Fruit fly (Drosophila melanogaster) whole organism, embryonic: ENCODE data around the gene att-ORFB.

ENCODE experiments used
- Abd-B ChIP-seq: fragments of 200-800 bp; sonication (Bioruptor generic); optimal IDR thresholded peaks from 2 replicates; lab custom pipeline; 2018; ENCODE audit warnings: missing biosample characterization, mild to moderate bottlenecking, missing genetic modification characterization, moderate library complexity
- BEAF-32 ChIP-seq: fragments of 200-800 bp; sonication (Bioruptor generic); optimal IDR thresholded peaks from 3 replicates; lab custom pipeline; 2017; ENCODE audit warnings: missing biosample characterization, missing genetic modification characterization, mild to moderate bottlenecking, moderate library complexity, missing genetic modification reagents
- CG11695 ChIP-seq: fragments of 200-800 bp; sonication (Bioruptor generic); IDR thresholded peaks from 3 replicates; pipeline ENCODE4 v1.3.6; 2022; ENCODE audit warnings: missing biosample characterization, missing genetic modification characterization
- CG12071 ChIP-seq: fragments of 200-800 bp; sonication (Bioruptor generic); optimal IDR thresholded peaks from 3 replicates; lab custom pipeline; 2018; ENCODE audit warnings: missing biosample characterization, mild to moderate bottlenecking, missing genetic modification characterization
- CG13287 ChIP-seq: fragments of 200-800 bp; sonication (Bioruptor generic); IDR thresholded peaks from 2 replicates; pipeline ENCODE4 v1.3.6; 2022; ENCODE audit warnings: missing biosample characterization, missing genetic modification characterization; ENCODE audit not compliant: partially characterized antibody
- CG15601 ChIP-seq: fragments of 200-800 bp; sonication (Bioruptor generic); optimal IDR thresholded peaks from 3 replicates; lab custom pipeline; 2019; ENCODE audit warnings: missing biosample characterization, mild to moderate bottlenecking, missing genetic modification characterization, moderate library complexity
- CG1603 ChIP-seq: fragments of 200-800 bp; sonication (Bioruptor generic); optimal IDR thresholded peaks from 2 replicates; lab custom pipeline; 2019; ENCODE audit warnings: missing biosample characterization, mild to moderate bottlenecking, missing genetic modification characterization, moderate library complexity
- CG16813 ChIP-seq: fragments of 200-800 bp; sonication (Bioruptor generic); IDR thresholded peaks from 3 replicates; pipeline ENCODE4 v1.3.6; 2022; ENCODE audit warnings: missing biosample characterization, missing genetic modification characterization; ENCODE audit not compliant: partially characterized antibody
- CG17829 ChIP-seq: fragments of 200-800 bp; optimal IDR thresholded peaks from 2 replicates; lab custom pipeline; 2019; ENCODE audit warnings: missing biosample characterization, mild to moderate bottlenecking, missing genetic modification characterization, moderate library complexity
- CG3065 ChIP-seq: fragments of 200-800 bp; sonication (Bioruptor generic); optimal IDR thresholded peaks from 2 replicates; lab custom pipeline; 2016; ENCODE audit warnings: missing biosample characterization, missing genetic modification characterization
- CG3995 ChIP-seq: fragments of 200-800 bp; sonication (Bioruptor generic); optimal IDR thresholded peaks from 3 replicates; lab custom pipeline; 2016; ENCODE audit warnings: missing biosample characterization, missing genetic modification characterization
- CG4328 ChIP-seq: fragments of 200-800 bp; sonication (Bioruptor generic); optimal IDR thresholded peaks from 3 replicates; lab custom pipeline; 2017; ENCODE audit warnings: missing biosample characterization, missing genetic modification reagents, missing genetic modification characterization
- CG4404 ChIP-seq: fragments of 200-800 bp; sonication (Bioruptor generic); IDR thresholded peaks from 2 replicates; pipeline ENCODE4 v1.3.6; 2022; ENCODE audit warnings: missing biosample characterization, missing genetic modification characterization
- CG6272 ChIP-seq: fragments of 200-800 bp; sonication (Bioruptor generic); IDR thresholded peaks from 2 replicates; pipeline ENCODE4 v1.3.6; 2022; ENCODE audit warnings: missing biosample characterization, missing genetic modification characterization
- CG6791 ChIP-seq: fragments of 200-800 bp; sonication (Bioruptor generic); IDR thresholded peaks from 3 replicates; pipeline ENCODE4 v1.3.6; 2022; ENCODE audit warnings: missing biosample characterization, missing genetic modification characterization; ENCODE audit not compliant: partially characterized antibody
- CG9437 ChIP-seq: fragments of 200-800 bp; sonication (Bioruptor generic); optimal IDR thresholded peaks from 2 replicates; lab custom pipeline; 2018; ENCODE audit warnings: missing biosample characterization, mild to moderate bottlenecking, missing genetic modification characterization
- Camta ChIP-seq: fragments of 200-800 bp; sonication (Bioruptor generic); optimal IDR thresholded peaks from 2 replicates; lab custom pipeline; 2016; ENCODE audit warnings: missing biosample characterization, missing genetic modification characterization
- D ChIP-seq, 2 experiments: fragments of 200-800 bp in 1 of 2; fragments of >200 bp in 1 of 2; sonication (Bioruptor generic) in 1 of 2; optimal IDR thresholded peaks; 2 replicates in 1 of 2; 3 replicates in 1 of 2; lab custom pipeline; 2017; ENCODE audit warnings: mild to moderate bottlenecking in 1 of 2, missing biosample characterization in 1 of 2, missing genetic modification characterization in 1 of 2, missing genetic modification reagents in 1 of 2
- Dad ChIP-seq: fragments of 200-800 bp; sonication (Bioruptor generic); optimal IDR thresholded peaks from 3 replicates; lab custom pipeline; 2016; ENCODE audit warnings: missing biosample characterization, missing genetic modification characterization
- Dp ChIP-seq: fragments of 200-800 bp; sonication (Bioruptor generic); optimal IDR thresholded peaks from 2 replicates; lab custom pipeline; 2018; ENCODE audit warnings: missing biosample characterization, mild to moderate bottlenecking, missing genetic modification characterization, moderate library complexity
- Hr39 ChIP-seq: fragments of >200 bp; optimal IDR thresholded peaks from 2 replicates; lab custom pipeline; 2017
- Lhr ChIP-seq: fragments of 200-800 bp; sonication (Bioruptor generic); optimal IDR thresholded peaks from 3 replicates; lab custom pipeline; 2017; ENCODE audit warnings: mild to moderate bottlenecking, missing biosample characterization, missing genetic modification reagents, missing genetic modification characterization
- MBD-R2 ChIP-seq: fragments of 200-800 bp; sonication (Bioruptor generic); IDR thresholded peaks from 2 replicates; pipeline ENCODE4 v1.3.6; 2022; ENCODE audit warnings: missing biosample characterization, missing genetic modification characterization
- Pdp1 ChIP-seq, 2 experiments: fragments of 200-800 bp; sonication (Bioruptor generic); optimal IDR thresholded peaks; 3 replicates each; lab custom pipeline; 2016; ENCODE audit warnings: missing biosample characterization in 2 of 2, missing genetic modification characterization in 2 of 2, mild to moderate bottlenecking in 1 of 2, moderate library complexity in 1 of 2
- Sin3A ChIP-seq: fragments of >200 bp; optimal IDR thresholded peaks from 2 replicates; lab custom pipeline; 2018
- Sry-δ ChIP-seq: fragments of 200-800 bp; sonication (Bioruptor generic); optimal IDR thresholded peaks from 2 replicates; lab custom pipeline; 2016; ENCODE audit warnings: missing biosample characterization, missing genetic modification characterization
- Ssrp ChIP-seq: fragments of 200-800 bp; sonication (Bioruptor generic); optimal IDR thresholded peaks from 2 replicates; lab custom pipeline; 2018; ENCODE audit warnings: missing biosample characterization, mild to moderate bottlenecking, missing genetic modification characterization, moderate library complexity
- Stat92E ChIP-seq, 3 experiments: fragments of >200 bp in 2 of 3; fragments of 200-800 bp in 1 of 3; sonication (Bioruptor generic) in 1 of 3; optimal IDR thresholded peaks; 2 replicates each; lab custom pipeline; 2017 to 2019; ENCODE audit warnings: missing biosample characterization in 3 of 3, missing genetic modification characterization in 3 of 3, mild to moderate bottlenecking in 1 of 3, moderate library complexity in 1 of 3
- YL-1 ChIP-seq: fragments of 200-800 bp; sonication (Bioruptor generic); optimal IDR thresholded peaks from 3 replicates; lab custom pipeline; 2017; ENCODE audit warnings: missing biosample characterization, mild to moderate bottlenecking, missing genetic modification characterization
- amos ChIP-seq: fragments of 200-800 bp; sonication (Bioruptor generic); IDR thresholded peaks from 2 replicates; pipeline ENCODE4 v1.3.6; 2022; ENCODE audit warnings: missing biosample characterization, missing genetic modification characterization; ENCODE audit not compliant: partially characterized antibody
- bbx ChIP-seq: fragments of 200-800 bp; sonication (Bioruptor generic); IDR thresholded peaks from 2 replicates; pipeline ENCODE4 v1.3.6; 2022; ENCODE audit warnings: missing biosample characterization, missing genetic modification characterization; ENCODE audit not compliant: partially characterized antibody
- ci ChIP-seq: fragments of 200-800 bp; sonication (Bioruptor generic); IDR thresholded peaks from 3 replicates; pipeline ENCODE4 v1.3.6; 2022; ENCODE audit warnings: missing biosample characterization, missing genetic modification characterization
- crol ChIP-seq: fragments of 200-800 bp; sonication (Bioruptor generic); IDR thresholded peaks from 2 replicates; pipeline ENCODE4 v1.3.6; 2022; ENCODE audit warnings: missing biosample characterization, missing genetic modification characterization
- cwo ChIP-seq: fragments of 200-800 bp; sonication (Bioruptor generic); optimal IDR thresholded peaks from 3 replicates; lab custom pipeline; 2017; ENCODE audit warnings: missing biosample characterization, missing genetic modification characterization, mild to moderate bottlenecking, moderate library complexity, missing genetic modification reagents
- dm ChIP-seq: fragments of 200-800 bp; sonication (Bioruptor generic); optimal IDR thresholded peaks from 3 replicates; lab custom pipeline; 2016; ENCODE audit warnings: missing biosample characterization, missing genetic modification characterization
- eyg ChIP-seq: fragments of 200-800 bp; sonication (Bioruptor generic); optimal IDR thresholded peaks from 3 replicates; lab custom pipeline; 2016; ENCODE audit warnings: missing biosample characterization, missing genetic modification characterization
- ftz-f1 ChIP-seq: fragments of 200-800 bp; sonication (Bioruptor generic); optimal IDR thresholded peaks from 2 replicates; lab custom pipeline; 2016; ENCODE audit warnings: missing biosample characterization, missing genetic modification characterization
- gfzf ChIP-seq: fragments of 200-800 bp; sonication (Bioruptor generic); optimal IDR thresholded peaks from 2 replicates; lab custom pipeline; 2016; ENCODE audit warnings: missing biosample characterization, mild to moderate bottlenecking, missing genetic modification characterization, moderate library complexity
- grau ChIP-seq: fragments of 200-800 bp; optimal IDR thresholded peaks from 3 replicates; lab custom pipeline; 2019; ENCODE audit warnings: missing biosample characterization, mild to moderate bottlenecking, missing genetic modification characterization, moderate library complexity
- nmo ChIP-seq: fragments of 200-800 bp; sonication (Bioruptor generic); optimal IDR thresholded peaks from 2 replicates; lab custom pipeline; 2018; ENCODE audit warnings: missing biosample characterization, mild to moderate bottlenecking, missing genetic modification characterization, moderate library complexity
- pb ChIP-seq: fragments of 200-800 bp; sonication (Bioruptor generic); optimal IDR thresholded peaks from 3 replicates; lab custom pipeline; 2016; ENCODE audit warnings: missing biosample characterization, missing genetic modification characterization
- phol ChIP-seq: fragments of 200-800 bp; sonication (Bioruptor generic); optimal IDR thresholded peaks from 3 replicates; lab custom pipeline; 2018; ENCODE audit warnings: missing biosample characterization, mild to moderate bottlenecking, missing genetic modification characterization, moderate library complexity
- pzg ChIP-seq: fragments of 200-800 bp; sonication (Bioruptor generic); optimal IDR thresholded peaks from 3 replicates; lab custom pipeline; 2018; ENCODE audit warnings: missing biosample characterization, mild to moderate bottlenecking, missing genetic modification characterization, moderate library complexity
- repo ChIP-seq: fragments of 200-800 bp; sonication (Bioruptor generic); optimal IDR thresholded peaks from 2 replicates; lab custom pipeline; 2016; ENCODE audit warnings: missing biosample characterization, missing genetic modification characterization
- sens ChIP-seq: fragments of 200-800 bp; sonication (Bioruptor generic); peaks from one replicate; lab custom pipeline; 2016; ENCODE audit warnings: missing biosample characterization, missing genetic modification characterization
- shn ChIP-seq: fragments of 200-800 bp; sonication (Bioruptor generic); optimal IDR thresholded peaks from 3 replicates; lab custom pipeline; 2016; ENCODE audit warnings: missing biosample characterization, missing genetic modification characterization
- stc ChIP-seq: fragments of 200-800 bp; sonication (Bioruptor generic); IDR thresholded peaks from 2 replicates; pipeline ENCODE4 v1.3.6; 2022; ENCODE audit warnings: missing biosample characterization, missing genetic modification characterization
- trem ChIP-seq: fragments of 200-800 bp; optimal IDR thresholded peaks from 3 replicates; lab custom pipeline; 2019; ENCODE audit warnings: missing biosample characterization, mild to moderate bottlenecking, missing genetic modification characterization, moderate library complexity
- twi ChIP-seq: fragments of 200-800 bp; optimal IDR thresholded peaks from 2 replicates; lab custom pipeline; 2019; ENCODE audit warnings: missing biosample characterization, mild to moderate bottlenecking, missing genetic modification characterization, moderate library complexity
- vvl ChIP-seq: fragments of 200-800 bp; sonication (Bioruptor generic); IDR thresholded peaks from 2 replicates; pipeline ENCODE4 v1.3.6; 2022; ENCODE audit warnings: missing biosample characterization, missing genetic modification characterization

Gene att-ORFB

dm6 chr3R:20576789-20577188, 22.6 kb upstream of the att-ORFB start, which contains the start of the genes TFAM and CG5412 (continued):
- TF ChIP-seq eyg, result no peak
- TF ChIP-seq crol, result 0 out of 2 replicates have a peak, but pooled peaks have one; percentile 2
- TF ChIP-seq Dp (GFP tag; lab: Kevin White, UChicago), result peak; percentile 38
- TF ChIP-seq cwo (GFP tag; lab: Kevin White, UChicago), result no peak
- TF ChIP-seq bbx (GFP tag; lab: Robert Waterston, UW), result peak; percentile 61; the same call in 1 of the 2 replicates
- peak; percentile 55 for TF ChIP-seq trem (tag; lab: Kevin White, UChicago)
- TF ChIP-seq MBD-R2, result peak; percentile 93
- TF ChIP-seq Sry-δ (GFP tag; lab: Kevin White, UChicago), result peak; percentile 83
- 0 out of 3 replicates have a peak, but pooled peaks have one; percentile 9 for TF ChIP-seq ci
- peak; percentile 45; the same call in 1 of the 2 replicates for TF ChIP-seq amos (GFP tag; lab: Robert Waterston, UW)
- TF ChIP-seq Abd-B, result no peak
- TF ChIP-seq CG16813 (GFP tag; lab: Robert Waterston, UW), result peak; percentile 55; the same call in 2 of the 3 replicates
- no peak for TF ChIP-seq Ssrp (tag; lab: Kevin White, UChicago)
- no peak for TF ChIP-seq D (optimal IDR thresholded peaks at IDR 0.05; lab: Kevin White, UChicago)
- TF ChIP-seq D (GFP tag; optimal IDR thresholded peaks at IDR 0.05; lab: Kevin White, UChicago), result no peak
- TF ChIP-seq stc (GFP tag; lab: Robert Waterston, UW), result no peak
- peak; percentile 13 for TF ChIP-seq CG3995 (GFP tag; lab: Kevin White, UChicago)
- no peak for TF ChIP-seq repo
- TF ChIP-seq CG9437 (GFP tag; lab: Kevin White, UChicago), result peak; percentile 56
- TF ChIP-seq Camta (GFP tag; lab: Kevin White, UChicago), result no peak
- no peak for TF ChIP-seq CG6272 (GFP tag; lab: Robert Waterston, UW)
- no peak; the same call in none of the 2 replicates for TF ChIP-seq vvl (GFP tag; lab: Robert Waterston, UW)
- TF ChIP-seq grau (tag; lab: Kevin White, UChicago), result no peak
- peak; percentile 71 for TF ChIP-seq ftz-f1 (GFP tag; lab: Kevin White, UChicago)
- TF ChIP-seq Lhr (GFP tag; lab: Kevin White, UChicago), result peak; percentile 13
- TF ChIP-seq pb (GFP tag; lab: Kevin White, UChicago), result no peak
- TF ChIP-seq BEAF-32 (GFP tag; lab: Kevin White, UChicago), result peak; percentile 42
- TF ChIP-seq CG11695, result no peak
- no peak for TF ChIP-seq Hr39 (lab: Kevin White, UChicago)
- peak; percentile 31 for TF ChIP-seq Sin3A
- TF ChIP-seq CG4328 (GFP tag; lab: Kevin White, UChicago), result no peak
- TF ChIP-seq nmo (GFP tag; lab: Kevin White, UChicago), result peak; percentile 14
- no peak for TF ChIP-seq CG15601 (tag; lab: Kevin White, UChicago)
- TF ChIP-seq CG4404 (GFP tag; lab: Robert Waterston, UW), result no peak
- no peak for TF ChIP-seq twi (tag; lab: Kevin White, UChicago)
- peak; percentile 24 for TF ChIP-seq dm
- no peak for TF ChIP-seq shn (GFP tag; lab: Kevin White, UChicago)
- peak; percentile 58 for TF ChIP-seq CG13287 (GFP tag; lab: Robert Waterston, UW)
- TF ChIP-seq Pdp1 (GFP tag; optimal IDR thresholded peaks at IDR 0.05; lab: Kevin White, UChicago), result peak in 1 of 2 experiments; percentile 91
- TF ChIP-seq CG1603 (tag; lab: Kevin White, UChicago), result peak; percentile 50
- peak; percentile 2 for TF ChIP-seq gfzf (GFP tag; lab: Kevin White, UChicago)
- TF ChIP-seq CG12071 (GFP tag; lab: Kevin White, UChicago), result no peak
- peak; percentile 83 for TF ChIP-seq sens
- TF ChIP-seq Stat92E (GFP tag; optimal IDR thresholded peaks at IDR 0.05; lab: Kevin White, UChicago), result peak in 1 of 3 experiments; percentile 49
- TF ChIP-seq Dad (GFP tag; lab: Kevin White, UChicago), result no peak
- no peak for TF ChIP-seq CG3065
- peak; percentile 26 for TF ChIP-seq CG17829
- TF ChIP-seq phol, result peak; percentile 49
- peak; percentile 84 for TF ChIP-seq YL-1 (GFP tag; lab: Kevin White, UChicago)
- peak; percentile 66 for TF ChIP-seq pzg (GFP tag; lab: Kevin White, UChicago)
- peak; percentile 45; the same call in 2 of the 3 replicates for TF ChIP-seq CG6791 (GFP tag; lab: Robert Waterston, UW)
